Worm (Caenorhabditis elegans) whole organism, L2 larva: ENCODE measurements around the gene srh-211.

Experiments used
- ZK546.5 ChIP-seq: sonication (generic microtip); optimal IDR thresholded peaks from 2 replicates; lab custom pipeline; 2017; ENCODE audit warnings: missing biosample characterization, missing genetic modification characterization
- ama-1 ChIP-seq: fragments of 150-350 bp; optimal IDR thresholded peaks from 2 replicates; lab custom pipeline; 2018; ENCODE audit warnings: inconsistent platforms
- lsy-2 ChIP-seq, 2 experiments: fragments of 150-350 bp in 1 of 2; sonication (generic microtip) in 1 of 2; optimal IDR thresholded peaks; 2 replicates each; lab custom pipeline; 2014 to 2017; ENCODE audit warnings: missing biosample characterization in 2 of 2, missing genetic modification characterization in 2 of 2
- nhr-11 ChIP-seq: fragments of 150-350 bp; optimal IDR thresholded peaks from 2 replicates; lab custom pipeline; 2014; ENCODE audit warnings: missing biosample characterization, missing genetic modification characterization
- nhr-12 ChIP-seq: fragments of 150-350 bp; optimal IDR thresholded peaks from 2 replicates; lab custom pipeline; 2014; ENCODE audit warnings: missing biosample characterization, missing genetic modification characterization
- nhr-237 ChIP-seq: fragments of 150-350 bp; optimal IDR thresholded peaks from 2 replicates; lab custom pipeline; 2014; ENCODE audit warnings: missing biosample characterization, missing genetic modification characterization
- unc-62 ChIP-seq: fragments of 150-350 bp; optimal IDR thresholded peaks from 2 replicates; lab custom pipeline; 2014; ENCODE audit warnings: missing biosample characterization, missing genetic modification reagents, missing genetic modification characterization
- ztf-4 ChIP-seq: fragments of 150-350 bp; optimal IDR thresholded peaks from 2 replicates; lab custom pipeline; 2014; ENCODE audit warnings: missing biosample characterization, missing genetic modification characterization

- TF ChIP-seq ama-1 (lab: Kevin White, UChicago) = no peak
- no peak for TF ChIP-seq nhr-237 (tag; lab: Kevin White, UChicago)
- no peak for TF ChIP-seq unc-62
- TF ChIP-seq ZK546.5 (tag; lab: Kevin White, UChicago) = no peak
- no peak for TF ChIP-seq nhr-11
- no peak for TF ChIP-seq ztf-4 (tag; lab: Kevin White, UChicago)
- no peak for TF ChIP-seq lsy-2 (tag; optimal IDR thresholded peaks at IDR 0.05; lab: Kevin White, UChicago)
- no peak for TF ChIP-seq nhr-12 (tag; lab: Kevin White, UChicago)
These were observed 25.0 kb downstream of the srh-211 start for ce11 chrV:4056203-4056602.
